Fruit fly (Drosophila melanogaster) whole organism, adult: Measurements from ENCODE around the gene Sr-CI.

Experiments
- CG12768 ChIP-seq: fragments of 200-800 bp; sonication (Bioruptor generic); optimal IDR thresholded peaks from 2 replicates; lab custom pipeline; 2017; ENCODE audit warnings: missing biosample characterization, missing genetic modification characterization, mild to moderate bottlenecking, moderate library complexity, missing genetic modification reagents
- bab1 ChIP-seq: fragments of 200-800 bp; sonication (Bioruptor generic); optimal IDR thresholded peaks from 3 replicates; lab custom pipeline; 2019; ENCODE audit warnings: missing biosample characterization, mild to moderate bottlenecking, missing genetic modification characterization, moderate library complexity
- cnc ChIP-seq, 2 experiments: fragments of >200 bp; optimal IDR thresholded peaks; 2 replicates each; lab custom pipeline; 2017
- kay ChIP-seq: fragments of 200-800 bp; sonication (Bioruptor generic); peaks from one replicate; lab custom pipeline; 2016; ENCODE audit warnings: missing biosample characterization, missing genetic modification characterization, borderline replicate concordance
- ovo ChIP-seq: fragments of 200-800 bp; sonication (Bioruptor generic); optimal IDR thresholded peaks from 2 replicates; lab custom pipeline; 2016; ENCODE audit warnings: missing biosample characterization, missing genetic modification characterization
- tj ChIP-seq: fragments of 200-800 bp; sonication (Bioruptor generic); optimal IDR thresholded peaks from 3 replicates; lab custom pipeline; 2017; ENCODE audit warnings: missing biosample characterization, mild to moderate bottlenecking, missing genetic modification characterization, moderate library complexity

DNA sequence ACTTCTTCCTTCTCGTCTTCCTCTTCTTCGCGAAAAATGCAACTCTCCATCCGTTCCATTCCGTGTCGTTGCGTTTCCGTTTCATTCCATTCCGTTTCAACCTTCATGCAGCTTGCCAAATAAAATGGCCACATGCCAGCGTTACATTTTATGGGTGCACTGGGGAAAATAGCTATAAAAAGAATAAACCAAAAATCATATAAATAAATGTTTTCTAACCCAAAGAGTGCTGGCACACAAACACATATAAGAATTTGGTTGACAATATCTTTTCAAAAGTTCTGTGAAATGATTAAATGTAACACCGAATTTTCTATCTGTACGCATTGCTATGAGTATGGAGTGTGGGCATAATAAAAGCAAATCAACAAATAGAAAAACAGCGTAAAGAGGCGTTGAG lies 45.7 kb upstream of the Sr-CI start:
- TF ChIP-seq bab1 (GFP tag; lab: Kevin White, UChicago) (no peak), tj (no peak), CG12768 (GFP tag; lab: Kevin White, UChicago) (no peak), kay (GFP tag; lab: Kevin White, UChicago) (no peak), ovo (no peak), cnc (optimal IDR thresholded peaks at IDR 0.05; lab: Kevin White, UChicago) (no peak)
